Worm (Caenorhabditis elegans): ENCODE data around the gene C47E8.9.

- TF ChIP-seq egl-27 (tag; optimal IDR thresholded peaks at IDR 0.05) (no peak), efl-1 (optimal IDR thresholded peaks at IDR 0.05) (no peak), efl-1 (GFP tag; optimal IDR thresholded peaks at IDR 0.05 in 1 of 2) (no peak), ama-1 (optimal IDR thresholded peaks at IDR 0.05) (no peak), nhr-77 (tag; optimal IDR thresholded peaks at IDR 0.05) (no peak), hlh-4 (tag; optimal IDR thresholded peaks at IDR 0.05) (no peak), unc-86 (tag; optimal IDR thresholded peaks at IDR 0.05) (no peak)
Measured at ce11 chrV:14638075-14638474, 25.0 kb upstream of the C47E8.9 start.

Measured in whole organism, L1 larva.